Fruit fly (Drosophila melanogaster) Kc167 (cell line): ENCODE data around the gene L2HGDH.

Experiments used
- Myc ChIP-seq: fragments of >200 bp; optimal IDR thresholded peaks from 2 replicates; lab custom pipeline; 2017; ENCODE audit warnings: missing external identifiers
- Sin3A ChIP-seq: fragments of >200 bp; optimal IDR thresholded peaks from 2 replicates; lab custom pipeline; 2018; ENCODE audit warnings: missing external identifiers
- h ChIP-seq: fragments of >200 bp; optimal IDR thresholded peaks from 3 replicates; lab custom pipeline; 2018; ENCODE audit warnings: missing external identifiers
- insv ChIP-seq: fragments of >200 bp; optimal IDR thresholded peaks from 3 replicates; lab custom pipeline; 2018; ENCODE audit warnings: missing external identifiers
- psq ChIP-seq: fragments of >200 bp; optimal IDR thresholded peaks from 2 replicates; lab custom pipeline; 2017; ENCODE audit warnings: missing external identifiers
- ttk ChIP-seq: sonication (Bioruptor generic); optimal IDR thresholded peaks from 2 replicates; lab custom pipeline; 2017; ENCODE audit warnings: missing external identifiers

L2HGDH gene

dm6 chr2L:18948724-18949108 is 25.5 kb downstream of the L2HGDH start, which contains the start of gene CG10428:
CG10428 (plus strand) TSS chr2L:18948884.
- TF ChIP-seq Myc (lab: Kevin White, UChicago) (no peak), h (lab: Kevin White, UChicago) (no peak), Sin3A (no peak), insv (no peak), ttk (lab: Kevin White, UChicago) (no peak), psq (lab: Kevin White, UChicago) (no peak)

DNA sequence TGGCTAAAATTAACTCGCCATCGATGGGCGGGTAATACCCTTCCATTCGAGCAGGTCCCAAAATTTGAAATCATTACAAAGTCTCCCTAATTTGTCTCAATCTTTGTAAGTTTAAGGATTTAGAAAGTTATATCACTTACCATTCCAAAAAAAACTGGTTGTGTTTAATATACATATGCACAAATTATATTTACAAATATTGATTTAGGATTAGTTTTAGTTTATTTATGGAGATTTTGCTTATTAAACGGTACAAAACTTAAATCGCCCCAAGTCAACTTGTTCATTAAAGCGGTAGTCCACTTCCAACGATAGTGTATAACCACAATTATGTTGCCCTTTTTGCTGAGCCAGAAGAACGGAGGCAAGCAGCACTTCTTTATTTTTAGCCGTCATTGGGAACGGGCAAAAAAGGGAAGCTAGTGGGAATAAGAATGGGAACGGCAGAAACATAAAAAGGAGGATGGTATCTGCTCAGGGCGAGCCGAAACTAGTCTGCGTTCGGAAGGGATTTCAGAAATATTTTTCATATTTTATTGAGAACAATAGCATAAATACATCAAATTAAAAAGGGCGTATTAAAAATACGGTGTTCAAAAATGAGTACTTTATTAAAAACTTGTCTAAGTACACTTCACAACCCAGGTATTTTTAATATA is 26.1 kb downstream of the L2HGDH start:
- no peak for TF ChIP-seq Myc (lab: Kevin White, UChicago)
- no peak for TF ChIP-seq Sin3A
- no peak for TF ChIP-seq ttk (lab: Kevin White, UChicago)
- TF ChIP-seq insv: no peak
- no peak for TF ChIP-seq psq (lab: Kevin White, UChicago)
- no peak for TF ChIP-seq h (lab: Kevin White, UChicago)

dm6 chr2L:18947515-18947998 is 26.7 kb downstream of the L2HGDH start:
- TF ChIP-seq h (lab: Kevin White, UChicago) (no peak), ttk (lab: Kevin White, UChicago) (no peak), Myc (lab: Kevin White, UChicago) (no peak), psq (lab: Kevin White, UChicago) (no peak), insv (no peak), Sin3A (no peak)

DNA sequence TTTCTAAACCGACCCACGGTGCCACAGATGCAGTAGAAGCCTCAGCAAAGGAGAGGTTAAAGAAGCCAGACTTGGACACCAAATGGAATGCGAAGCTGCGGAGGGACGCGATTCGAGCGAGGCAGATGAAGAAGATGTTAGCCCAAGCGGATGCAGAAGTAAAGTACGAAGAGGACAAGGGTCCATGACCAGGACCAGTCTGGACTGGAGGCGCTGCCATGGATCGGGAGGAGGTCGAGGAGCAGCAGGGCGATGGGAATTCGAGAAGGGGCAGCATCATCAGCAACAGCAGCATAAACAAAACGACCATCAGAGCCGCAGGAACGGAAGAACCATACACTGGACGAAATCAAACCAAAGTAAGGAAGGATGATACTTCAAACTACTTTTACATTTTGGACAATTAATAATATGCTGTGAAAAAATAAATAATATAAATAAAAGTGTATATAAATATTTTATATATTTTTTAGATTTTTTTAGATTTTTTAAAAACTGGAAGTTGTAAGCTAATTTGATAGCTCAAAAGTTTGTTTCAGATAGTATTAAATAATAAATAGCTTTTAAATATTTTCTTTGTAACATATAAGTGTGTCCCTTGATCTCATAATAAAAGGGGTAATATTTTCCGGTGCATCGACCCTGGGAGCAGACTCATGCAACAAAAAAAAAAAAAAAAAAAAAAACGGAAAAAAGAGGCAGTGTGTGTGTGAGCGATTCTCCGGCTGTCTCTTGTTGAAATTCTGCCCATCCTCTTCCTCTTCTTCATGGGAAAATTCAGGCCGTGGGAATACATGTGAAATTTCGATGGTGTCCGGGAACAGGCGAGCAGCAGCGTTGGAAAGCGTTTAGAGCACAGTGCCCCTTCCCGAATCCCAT is 27.4 kb downstream of the L2HGDH start:
- no peak for TF ChIP-seq Myc (lab: Kevin White, UChicago)
- TF ChIP-seq insv: no peak
- TF ChIP-seq ttk (lab: Kevin White, UChicago): no peak
- TF ChIP-seq psq (lab: Kevin White, UChicago): no peak

- TF ChIP-seq psq (lab: Kevin White, UChicago) (no peak), Sin3A (no peak), insv (no peak)
Observed at dm6 chr2L:18945765-18946552, 28.3 kb downstream of the L2HGDH start, which contains the start of gene CG46304. CG46304 (plus strand) TSS chr2L:18946305.

- TF ChIP-seq insv: no peak
- TF ChIP-seq Sin3A: no peak
- TF ChIP-seq h (lab: Kevin White, UChicago): no peak
- no peak for TF ChIP-seq psq (lab: Kevin White, UChicago)
- no peak for TF ChIP-seq Myc (lab: Kevin White, UChicago)
- TF ChIP-seq ttk (lab: Kevin White, UChicago): no peak
Observed at dm6 chr2L:18944175-18945012, 29.9 kb downstream of the L2HGDH start.

- TF ChIP-seq psq (lab: Kevin White, UChicago) (no peak), ttk (lab: Kevin White, UChicago) (no peak), Sin3A (no peak), h (lab: Kevin White, UChicago) (no peak), insv (no peak), Myc (lab: Kevin White, UChicago) (no peak)
Observed at dm6 chr2L:18943797-18944174, 30.5 kb downstream of the L2HGDH start, which contains the start of gene ssp3. ssp3 (minus strand) TSS chr2L:18943960.

DNA sequence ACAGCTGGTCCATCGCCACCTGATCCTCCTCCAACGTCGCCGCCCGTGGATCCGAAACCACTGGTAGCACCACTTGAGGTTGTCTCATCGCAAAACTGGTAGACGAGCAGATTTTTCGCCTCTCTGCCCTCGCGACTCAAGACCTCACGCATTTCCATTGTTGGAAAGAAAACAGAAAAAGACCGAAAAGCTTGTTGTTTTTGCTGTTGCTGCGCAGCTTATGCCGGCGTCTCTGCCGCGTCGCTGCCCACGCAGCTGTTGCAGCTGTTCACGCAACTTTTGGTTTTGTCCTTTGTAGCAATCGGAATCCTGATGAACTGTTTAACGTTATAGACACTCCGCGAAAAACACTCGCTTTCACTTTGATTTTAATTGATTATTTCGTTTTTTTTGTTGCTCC is 30.9 kb downstream of the L2HGDH start:
- TF ChIP-seq psq (lab: Kevin White, UChicago) (no peak), Sin3A (no peak), Myc (lab: Kevin White, UChicago) (no peak), insv (no peak)

- TF ChIP-seq h (lab: Kevin White, UChicago) (no peak), Sin3A (no peak), insv (no peak), Myc (lab: Kevin White, UChicago) (no peak), psq (lab: Kevin White, UChicago) (no peak), ttk (lab: Kevin White, UChicago) (no peak)
Observed at dm6 chr2L:18936056-18936455, 38.2 kb downstream of the L2HGDH start.

DNA sequence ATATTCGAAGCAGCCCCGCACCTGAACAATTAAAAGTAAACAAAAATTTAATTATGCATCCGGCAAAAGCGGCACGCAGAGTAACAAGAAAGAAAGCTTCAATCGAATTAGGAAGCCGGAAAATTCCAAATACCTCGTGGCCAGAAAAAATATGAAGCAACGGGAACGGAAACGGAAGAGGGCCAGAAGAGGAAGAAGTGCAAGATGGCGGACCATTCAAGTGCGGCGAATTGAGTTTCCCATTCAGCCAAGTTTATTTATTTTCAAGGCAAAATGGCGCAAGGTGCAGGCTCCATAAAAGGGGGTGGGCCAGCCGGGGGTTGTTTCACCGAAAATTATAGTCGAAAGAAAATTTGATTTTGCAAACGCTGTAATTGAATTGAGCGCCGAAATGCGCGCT is 39.7 kb downstream of the L2HGDH start:
- TF ChIP-seq ttk (lab: Kevin White, UChicago) (no peak), Sin3A (no peak), Myc (lab: Kevin White, UChicago) (no peak), psq (lab: Kevin White, UChicago) (no peak), insv (no peak)

DNA sequence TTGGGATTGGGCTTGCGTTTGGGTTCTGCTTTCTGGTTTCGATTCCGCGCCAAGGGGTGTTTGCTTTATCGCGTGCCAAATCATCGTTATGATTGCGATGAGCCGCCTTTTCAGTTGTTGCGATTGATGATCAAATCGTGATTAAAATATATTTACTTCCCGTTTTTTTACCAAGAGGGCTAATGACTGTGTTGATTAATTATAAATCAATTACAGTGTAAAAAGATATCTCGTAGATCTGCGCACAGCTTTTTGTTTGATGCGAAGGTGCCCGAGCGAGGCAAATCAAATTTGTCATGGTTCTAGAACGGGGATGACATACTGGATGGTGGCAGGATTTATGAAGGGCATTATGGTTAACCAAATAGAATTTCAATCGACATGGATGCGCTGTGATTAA is 40.4 kb downstream of the L2HGDH start:
- TF ChIP-seq insv (no peak), h (lab: Kevin White, UChicago) (no peak), ttk (lab: Kevin White, UChicago) (no peak), Sin3A (no peak), psq (lab: Kevin White, UChicago) (no peak), Myc (lab: Kevin White, UChicago) (no peak)
